Worm (Caenorhabditis elegans) whole organism, young adult: ENCODE measurements around the gene rpoa-1.
A peak's percentile ranks its signal among the peaks of the same experiment; 100 is the strongest.

Experiments used
- B0019.2 ChIP-seq: fragments of 200-800 bp; sonication (Bioruptor generic); conservative IDR thresholded peaks from 2 replicates; pipeline ENCODE4 v1.3.6; 2022; ENCODE audit warnings: missing genetic modification reagents, missing genetic modification characterization, missing compliant biosample characterization
- B0336.3 ChIP-seq: fragments of 200-800 bp; sonication (Bioruptor generic); IDR thresholded peaks from 2 replicates; pipeline ENCODE4 v1.3.6; 2022; ENCODE audit warnings: missing genetic modification characterization, missing compliant biosample characterization
- F22D6.2 ChIP-seq: sonication (generic microtip); optimal IDR thresholded peaks from 2 replicates; lab custom pipeline; 2016; ENCODE audit warnings: mild to moderate bottlenecking, missing genetic modification characterization, missing compliant biosample characterization
- F49E8.2 ChIP-seq: sonication (generic microtip); optimal IDR thresholded peaks from 3 replicates; lab custom pipeline; 2017; ENCODE audit warnings: missing genetic modification characterization, mild to moderate bottlenecking, missing compliant biosample characterization, antibody characterized with exemption, moderate library complexity; ENCODE audit not compliant: insufficient read depth
- F57A8.1 ChIP-seq: fragments of 200-800 bp; sonication (Bioruptor generic); optimal IDR thresholded peaks from 2 replicates; lab custom pipeline; 2018; ENCODE audit warnings: mild to moderate bottlenecking, missing genetic modification characterization, moderate library complexity, missing compliant biosample characterization
- K12H6.12 ChIP-seq: fragments of 200-800 bp; sonication (Bioruptor generic); optimal IDR thresholded peaks from 2 replicates; lab custom pipeline; 2018; ENCODE audit warnings: mild to moderate bottlenecking, missing genetic modification characterization, missing compliant biosample characterization
- T07F8.4 ChIP-seq: sonication (generic microtip); optimal IDR thresholded peaks from 2 replicates; lab custom pipeline; 2016; ENCODE audit warnings: mild to moderate bottlenecking, missing genetic modification characterization, moderate library complexity, missing compliant biosample characterization
- Y53F4B.3 ChIP-seq: fragments of 200-800 bp; sonication (Bioruptor generic); IDR thresholded peaks from 2 replicates; pipeline ENCODE4 v1.3.6; 2022; ENCODE audit warnings: missing genetic modification reagents, missing genetic modification characterization, missing compliant biosample characterization
- Y95B8A.8 ChIP-seq: fragments of 200-800 bp; sonication (Bioruptor generic); IDR thresholded peaks from 2 replicates; pipeline ENCODE4 v1.3.6; 2022; ENCODE audit warnings: missing genetic modification reagents, missing genetic modification characterization, missing compliant biosample characterization
- ama-1 ChIP-seq, 3 experiments: fragments of 150-350 bp in 1 of 3; sonication (generic microtip) in 2 of 3; optimal IDR thresholded peaks; 2 replicates each; lab custom pipeline; 2014 to 2018; ENCODE audit warnings: missing biosample characterization in 2 of 3, missing genetic modification characterization in 2 of 3, missing genetic modification reagents in 2 of 3
- attf-3 ChIP-seq: fragments of 200-800 bp; sonication (Bioruptor generic); conservative IDR thresholded peaks from 2 replicates; pipeline ENCODE4 v1.3.6; 2022; ENCODE audit warnings: missing genetic modification reagents, missing genetic modification characterization, missing compliant biosample characterization
- bed-1 ChIP-seq: fragments of 200-800 bp; sonication (Bioruptor generic); IDR thresholded peaks from 2 replicates; pipeline ENCODE4 v1.3.6; 2022; ENCODE audit warnings: missing genetic modification reagents, missing genetic modification characterization, missing compliant biosample characterization
- bed-2 ChIP-seq: fragments of 200-800 bp; sonication (Bioruptor generic); IDR thresholded peaks from 2 replicates; pipeline ENCODE4 v1.3.6; 2022; ENCODE audit warnings: missing genetic modification reagents, missing genetic modification characterization, missing compliant biosample characterization
- cebp-2 ChIP-seq: fragments of 200-800 bp; sonication (Bioruptor generic); IDR thresholded peaks from 2 replicates; pipeline ENCODE4 v1.3.6; 2022; ENCODE audit warnings: missing genetic modification characterization, missing compliant biosample characterization
- chd-7 ChIP-seq: sonication (generic microtip); optimal IDR thresholded peaks from 2 replicates; lab custom pipeline; 2016; ENCODE audit warnings: mild to moderate bottlenecking, missing genetic modification characterization, moderate library complexity, missing compliant biosample characterization
- die-1 ChIP-seq: sonication (generic microtip); optimal IDR thresholded peaks from 2 replicates; lab custom pipeline; 2016; ENCODE audit warnings: missing genotype, mild to moderate bottlenecking, missing genetic modification characterization, missing compliant biosample characterization
- dpff-1 ChIP-seq: sonication (generic microtip); optimal IDR thresholded peaks from 2 replicates; lab custom pipeline; 2017; ENCODE audit warnings: mild to moderate bottlenecking, missing genetic modification characterization, missing compliant biosample characterization
- dpl-1 ChIP-seq: fragments of 150-350 bp; optimal IDR thresholded peaks from 2 replicates; lab custom pipeline; 2014; ENCODE audit warnings: missing biosample characterization, missing genetic modification reagents, missing genetic modification characterization
- egl-44 ChIP-seq: fragments of 200-800 bp; sonication (Bioruptor generic); IDR thresholded peaks from 2 replicates; pipeline ENCODE4 v1.3.6; 2022; ENCODE audit warnings: missing genetic modification reagents, missing genetic modification characterization, missing compliant biosample characterization
- ekl-4 ChIP-seq: fragments of 200-800 bp; sonication (Bioruptor generic); IDR thresholded peaks from 2 replicates; pipeline ENCODE4 v1.3.6; 2022; ENCODE audit warnings: missing genetic modification reagents, missing genetic modification characterization, missing compliant biosample characterization
- ets-4 ChIP-seq: fragments of 200-800 bp; sonication (Bioruptor generic); optimal IDR thresholded peaks from 2 replicates; lab custom pipeline; 2018; ENCODE audit warnings: mild to moderate bottlenecking, missing genetic modification characterization, missing compliant biosample characterization
- gei-17 ChIP-seq: fragments of 200-800 bp; sonication (Bioruptor generic); optimal IDR thresholded peaks from 2 replicates; lab custom pipeline; 2018; ENCODE audit warnings: mild to moderate bottlenecking, missing genetic modification characterization, missing compliant biosample characterization
- hmg-1.2 ChIP-seq: fragments of 200-800 bp; sonication (Bioruptor generic); IDR thresholded peaks from 2 replicates; pipeline ENCODE4 v1.3.6; 2022; ENCODE audit warnings: missing genetic modification reagents, missing genetic modification characterization, missing compliant biosample characterization
- hmg-20 ChIP-seq: fragments of 200-800 bp; sonication (Bioruptor generic); IDR thresholded peaks from 2 replicates; pipeline ENCODE4 v1.3.6; 2022; ENCODE audit warnings: missing genetic modification reagents, missing genetic modification characterization, missing compliant biosample characterization
- hrde-1 ChIP-seq: sonication (generic microtip); optimal IDR thresholded peaks from 2 replicates; lab custom pipeline; 2016; ENCODE audit warnings: missing genetic modification characterization, mild to moderate bottlenecking, missing compliant biosample characterization, moderate library complexity, missing genotype, missing genetic modification reagents, borderline replicate concordance
- lin-54 ChIP-seq: fragments of 200-800 bp; sonication (Bioruptor generic); optimal IDR thresholded peaks from 2 replicates; lab custom pipeline; 2018; ENCODE audit warnings: mild to moderate bottlenecking, missing genetic modification characterization, missing compliant biosample characterization
- lir-1 ChIP-seq: fragments of 200-800 bp; sonication (Bioruptor generic); conservative IDR thresholded peaks from 2 replicates; pipeline ENCODE4 v1.3.6; 2022; ENCODE audit warnings: missing genetic modification reagents, missing genetic modification characterization, missing compliant biosample characterization
- lsy-27 ChIP-seq: sonication (generic microtip); optimal IDR thresholded peaks from 2 replicates; lab custom pipeline; 2017; ENCODE audit warnings: missing genetic modification characterization, mild to moderate bottlenecking, missing compliant biosample characterization, antibody characterized with exemption, missing genotype, borderline replicate concordance; ENCODE audit not compliant: insufficient read depth
- madf-8 ChIP-seq: fragments of 200-800 bp; sonication (Bioruptor generic); conservative IDR thresholded peaks from 2 replicates; pipeline ENCODE4 v1.3.6; 2022; ENCODE audit warnings: missing genetic modification reagents, missing genetic modification characterization, missing compliant biosample characterization
- mel-28 ChIP-seq: sonication (generic microtip); optimal IDR thresholded peaks from 2 replicates; lab custom pipeline; 2016; ENCODE audit warnings: borderline replicate concordance, mild to moderate bottlenecking, missing genetic modification characterization, missing compliant biosample characterization
- nfya-2 ChIP-seq: fragments of 200-800 bp; sonication (Bioruptor generic); IDR thresholded peaks from 2 replicates; pipeline ENCODE4 v1.3.6; 2022; ENCODE audit warnings: missing genetic modification reagents, missing genetic modification characterization, missing compliant biosample characterization
- nhr-80 ChIP-seq: sonication (generic microtip); optimal IDR thresholded peaks from 2 replicates; lab custom pipeline; 2016; ENCODE audit warnings: missing genetic modification characterization, missing compliant biosample characterization
- pha-4 ChIP-seq: fragments of 150-350 bp; sonication (generic microtip); optimal IDR thresholded peaks from 2 replicates; lab custom pipeline; 2014; ENCODE audit warnings: missing biosample characterization, missing genetic modification reagents, missing genetic modification characterization
- rcor-1 ChIP-seq: fragments of 200-800 bp; sonication (Bioruptor generic); IDR thresholded peaks from 2 replicates; pipeline ENCODE4 v1.3.6; 2022; ENCODE audit warnings: missing genetic modification reagents, missing genetic modification characterization, missing compliant biosample characterization
- repo-1 ChIP-seq: sonication (generic microtip); optimal IDR thresholded peaks from 2 replicates; lab custom pipeline; 2017; ENCODE audit warnings: mild to moderate bottlenecking, missing genetic modification characterization, missing compliant biosample characterization
- sea-2 ChIP-seq: fragments of 200-800 bp; sonication (Bioruptor generic); IDR thresholded peaks from 2 replicates; pipeline ENCODE4 v1.3.6; 2022; ENCODE audit warnings: missing genetic modification characterization, missing compliant biosample characterization
- snpc-1.3 ChIP-seq: sonication (generic microtip); optimal IDR thresholded peaks from 2 replicates; lab custom pipeline; 2017; ENCODE audit warnings: missing genetic modification characterization, mild to moderate bottlenecking, missing compliant biosample characterization, antibody characterized with exemption, moderate library complexity, missing genotype, missing genetic modification reagents; ENCODE audit not compliant: insufficient read depth
- snpc-4 ChIP-seq, 5 experiments: fragments of 150-350 bp in 1 of 5; sonication (generic microtip) in 4 of 5; optimal IDR thresholded peaks; 2 replicates each; lab custom pipeline; 2014 to 2018; ENCODE audit warnings: missing genetic modification characterization in 5 of 5, missing biosample characterization in 3 of 5, antibody characterized with exemption in 2 of 5, mild to moderate bottlenecking in 2 of 5, missing compliant biosample characterization in 2 of 5, missing genotype in 2 of 5, moderate library complexity in 2 of 5, missing genetic modification reagents in 1 of 5
- somi-1 ChIP-seq: fragments of 200-800 bp; sonication (Bioruptor generic); optimal IDR thresholded peaks from 2 replicates; lab custom pipeline; 2018; ENCODE audit warnings: mild to moderate bottlenecking, missing genetic modification characterization, missing compliant biosample characterization
- tbp1 ChIP-seq: fragments of 200-800 bp; sonication (Bioruptor generic); optimal IDR thresholded peaks from 2 replicates; lab custom pipeline; 2018; ENCODE audit warnings: mild to moderate bottlenecking, missing genetic modification characterization, missing compliant biosample characterization
- tbx-9 ChIP-seq: sonication (generic microtip); optimal IDR thresholded peaks from 2 replicates; lab custom pipeline; 2016; ENCODE audit warnings: borderline replicate concordance, missing genetic modification characterization, inconsistent platforms, missing compliant biosample characterization
- unc-130 ChIP-seq: sonication (generic microtip); optimal IDR thresholded peaks from 2 replicates; lab custom pipeline; 2016; ENCODE audit warnings: missing genetic modification reagents, missing genetic modification characterization, missing compliant biosample characterization
- xnd-1 ChIP-seq: sonication (generic microtip); optimal IDR thresholded peaks from 2 replicates; lab custom pipeline; 2016; ENCODE audit warnings: missing genotype, missing genetic modification reagents, missing genetic modification characterization, missing compliant biosample characterization
- zfh-2 ChIP-seq: fragments of 200-800 bp; sonication (Bioruptor generic); conservative IDR thresholded peaks from 2 replicates; pipeline ENCODE4 v1.3.6; 2022; ENCODE audit warnings: missing genetic modification reagents, missing genetic modification characterization, missing compliant biosample characterization
- ztf-26 ChIP-seq: sonication (generic microtip); optimal IDR thresholded peaks from 2 replicates; lab custom pipeline; 2017; ENCODE audit warnings: missing genetic modification characterization, missing compliant biosample characterization
- ztf-28 ChIP-seq: fragments of 200-800 bp; sonication (Bioruptor generic); IDR thresholded peaks from 2 replicates; pipeline ENCODE4 v1.3.6; 2022; ENCODE audit warnings: missing genetic modification reagents, missing genetic modification characterization, missing compliant biosample characterization
- ztf-6 ChIP-seq: fragments of 200-800 bp; sonication (Bioruptor generic); IDR thresholded peaks from 2 replicates; pipeline ENCODE4 v1.3.6; 2022; ENCODE audit warnings: missing genetic modification reagents, missing genetic modification characterization, missing compliant biosample characterization

Gene rpoa-1

DNA sequence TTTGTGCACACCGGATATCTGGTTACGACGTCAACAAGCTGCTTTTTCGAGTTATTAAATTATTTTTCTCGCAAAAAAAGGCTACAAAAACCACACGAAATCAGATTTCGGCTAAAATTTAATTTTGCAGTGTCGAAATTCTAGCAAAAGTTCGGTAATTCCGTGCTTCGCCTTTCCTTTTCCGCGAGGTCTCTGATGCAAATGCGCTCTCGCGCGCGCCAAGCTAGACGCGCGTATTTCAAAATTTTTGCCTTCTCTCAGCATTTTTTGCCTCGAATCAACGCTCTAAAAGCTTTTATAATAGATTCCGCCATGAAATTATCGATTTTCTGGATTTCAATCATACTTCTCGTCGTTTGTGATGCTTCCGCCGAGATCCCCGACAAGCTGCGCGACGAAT, 28.2 kb upstream of the rpoa-1 start, which contains the start of gene Y54G9A.5 (continued):
- TF ChIP-seq ekl-4 (GFP tag; lab: Robert Waterston, UW), result no peak
- TF ChIP-seq F57A8.1 (GFP tag; lab: Kevin White, UChicago), result no peak
- TF ChIP-seq T07F8.4 (tag; lab: Kevin White, UChicago), result no peak
- no peak for TF ChIP-seq lir-1 (GFP tag; lab: Robert Waterston, UW)
- TF ChIP-seq mel-28 (tag; lab: Kevin White, UChicago), result no peak
- no peak for TF ChIP-seq tbx-9 (tag; lab: Kevin White, UChicago)
- no peak for TF ChIP-seq egl-44 (GFP tag; lab: Robert Waterston, UW)
- no peak for TF ChIP-seq F22D6.2
- TF ChIP-seq cebp-2, result no peak
- TF ChIP-seq chd-7 (tag; lab: Kevin White, UChicago), result no peak
- TF ChIP-seq snpc-1.3 (tag; lab: Kevin White, UChicago), result no peak
- peak; percentile 6 for TF ChIP-seq xnd-1 (tag; lab: Kevin White, UChicago)
- no peak for TF ChIP-seq nfya-2 (GFP tag; lab: Robert Waterston, UW)
- TF ChIP-seq ztf-6 (GFP tag; lab: Robert Waterston, UW), result no peak
- TF ChIP-seq attf-3 (GFP tag; lab: Robert Waterston, UW), result peak; percentile 56; the same call in 1 of the 2 replicates
- TF ChIP-seq ztf-26 (tag; lab: Kevin White, UChicago), result no peak
- TF ChIP-seq die-1 (tag; lab: Kevin White, UChicago), result no peak
- no peak for TF ChIP-seq sea-2
- no peak for TF ChIP-seq lsy-27 (tag; lab: Kevin White, UChicago)
- TF ChIP-seq lin-54 (GFP tag; lab: Kevin White, UChicago), result peak; percentile 77
- TF ChIP-seq hmg-1.2 (GFP tag; lab: Robert Waterston, UW), result peak; percentile 31; the same call in 1 of the 2 replicates
- TF ChIP-seq bed-2 (GFP tag; lab: Robert Waterston, UW), result peak; percentile 34; the same call in 1 of the 2 replicates
- TF ChIP-seq ama-1 (optimal IDR thresholded peaks at IDR 0.05; lab: Kevin White, UChicago), result no peak
- no peak for TF ChIP-seq ama-1 (GFP tag; optimal IDR thresholded peaks at IDR 0.05; lab: Kevin White, UChicago)
- no peak for TF ChIP-seq unc-130 (GFP tag; lab: Kevin White, UChicago)
- TF ChIP-seq pha-4, result no peak
- no peak for TF ChIP-seq snpc-4 (GFP tag; optimal IDR thresholded peaks at IDR 0.05; lab: Kevin White, UChicago)
- peak in 2 of 4 experiments; percentile 26 to 54 for TF ChIP-seq snpc-4 (tag; optimal IDR thresholded peaks at IDR 0.05; lab: Kevin White, UChicago)
- no peak for TF ChIP-seq repo-1 (tag; lab: Kevin White, UChicago)
- no peak for TF ChIP-seq ets-4 (GFP tag; lab: Kevin White, UChicago)
- no peak for TF ChIP-seq K12H6.12 (tag; lab: Kevin White, UChicago)
- peak; percentile 63 for TF ChIP-seq madf-8 (GFP tag; lab: Robert Waterston, UW)
- peak; percentile 86 for TF ChIP-seq F49E8.2 (tag; lab: Kevin White, UChicago)
- no peak for TF ChIP-seq B0336.3 (GFP tag; lab: Robert Waterston, UW)
- TF ChIP-seq zfh-2 (GFP tag; lab: Robert Waterston, UW), result no peak
- no peak for TF ChIP-seq Y53F4B.3 (GFP tag; lab: Robert Waterston, UW)
- no peak for TF ChIP-seq somi-1 (GFP tag; lab: Kevin White, UChicago)
- TF ChIP-seq hrde-1, result no peak
- peak; percentile 66 for TF ChIP-seq dpl-1 (GFP tag; lab: Kevin White, UChicago)
- TF ChIP-seq nhr-80 (tag; lab: Kevin White, UChicago), result no peak
- peak; percentile 18 for TF ChIP-seq tbp1 (GFP tag; lab: Kevin White, UChicago)
- TF ChIP-seq ztf-28 (GFP tag; lab: Robert Waterston, UW), result peak; percentile 43; the same call in 1 of the 2 replicates
- TF ChIP-seq Y95B8A.8 (GFP tag; lab: Robert Waterston, UW), result no peak
- TF ChIP-seq hmg-20, result no peak
- no peak for TF ChIP-seq rcor-1 (GFP tag; lab: Robert Waterston, UW)
- TF ChIP-seq gei-17 (GFP tag; lab: Kevin White, UChicago), result no peak
- TF ChIP-seq bed-1 (GFP tag; lab: Robert Waterston, UW), result no peak
- TF ChIP-seq dpff-1 (tag; lab: Kevin White, UChicago), result no peak
- 0 out of 2 replicates have a peak, but pooled peaks have one; percentile 34 for TF ChIP-seq B0019.2 (GFP tag; lab: Robert Waterston, UW)
